Worm (Caenorhabditis elegans): Measurements from ENCODE around the gene C16A3.5.

- TF ChIP-seq unc-62 (GFP tag; optimal IDR thresholded peaks at IDR 0.05) (no peak), hmg-1.2 (GFP tag; IDR thresholded peaks at IDR 0.05) (no peak), pbrm-1 (GFP tag; IDR thresholded peaks at IDR 0.05) (no peak), ama-1 (optimal IDR thresholded peaks at IDR 0.05) (no peak), ama-1 (GFP tag; optimal IDR thresholded peaks at IDR 0.05) (no peak), fkh-3 (tag; optimal IDR thresholded peaks at IDR 0.05) (no peak), let-607 (tag; optimal IDR thresholded peaks at IDR 0.05) (peak in 1 of 2 experiments; percentile 45), hlh-12 (tag; optimal IDR thresholded peaks at IDR 0.05) (no peak), T07F8.4 (tag; optimal IDR thresholded peaks at IDR 0.05) (no peak), C06A6.2 (GFP tag; conservative IDR thresholded peaks at IDR 0.05) (no peak), ccch-3 (GFP tag; optimal IDR thresholded peaks at IDR 0.05) (no peak), ets-4 (GFP tag; optimal IDR thresholded peaks at IDR 0.05) (no peak)
These were observed 15.8 kb downstream of the C16A3.5 start for ce11 chrIII:6396381-6396780.
